Fruit fly (Drosophila melanogaster): ENCODE measurements around the gene NijC.

DNA sequence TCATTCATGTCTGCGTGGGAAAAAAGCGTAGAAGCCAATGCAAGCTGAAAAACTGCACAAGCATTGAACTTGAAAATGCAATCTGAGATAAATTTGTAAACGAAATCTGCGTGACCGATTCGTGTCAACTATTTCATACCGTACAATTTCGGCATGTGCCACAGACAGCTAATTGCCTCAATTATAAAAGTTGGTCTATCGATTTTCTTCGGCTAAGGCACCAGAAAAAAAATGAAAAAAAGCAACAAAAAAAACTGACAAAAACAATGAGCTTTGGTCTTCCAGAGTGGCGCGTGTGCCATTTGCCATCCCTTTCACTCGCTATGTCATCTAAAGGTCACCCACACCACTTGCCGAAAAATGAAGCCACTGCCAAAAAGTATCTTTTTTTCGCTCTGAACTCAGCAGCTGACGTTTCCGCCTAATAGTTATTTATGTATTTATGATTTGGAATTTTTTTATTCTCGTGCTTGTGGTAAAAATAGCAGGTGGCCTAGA lies 23.7 kb downstream of the NijC start:
- no peak for TF ChIP-seq CG3919 (GFP tag; optimal IDR thresholded peaks at IDR 0.05)
- no peak for TF ChIP-seq CG34406 (GFP tag; optimal IDR thresholded peaks at IDR 0.05)

All from whole organism, prepupa.